Worm (Caenorhabditis elegans): ENCODE measurements around the gene chil-18.

ce11 chrII:9470027-9470426 lies 22.0 kb downstream of the chil-18 start, which contains the start of gene T19H5.6:
- TF ChIP-seq ref-1 (GFP tag; conservative IDR thresholded peaks at IDR 0.05) (no peak), cog-1 (tag; optimal IDR thresholded peaks at IDR 0.05) (no peak), tab-1 (GFP tag; IDR thresholded peaks at IDR 0.05) (no peak), med-1 (GFP tag; optimal IDR thresholded peaks at IDR 0.05; ENCODE audit: insufficient read depth) (no peak), T22C8.4 (GFP tag; IDR thresholded peaks at IDR 0.05) (no peak), klf-2 (GFP tag; conservative IDR thresholded peaks at IDR 0.05) (no peak)

Measured in whole organism, midembryonic.